Fruit fly (Drosophila melanogaster): ENCODE measurements around the gene ND-13B.
A peak's percentile ranks its signal among the peaks of the same experiment; 100 is the strongest.

The ND-13B gene

dm6 chr3L:10648431-10648830 is 45.5 kb downstream of the ND-13B start:
- TF ChIP-seq CG3407 (GFP tag; optimal IDR thresholded peaks at IDR 0.05) (no peak), zfh1 (GFP tag; IDR thresholded peaks at IDR 0.05) (0 out of 3 replicates have a peak, but pooled peaks have one; percentile 45), pan (optimal IDR thresholded peaks at IDR 0.05) (no peak), pan (GFP tag; optimal IDR thresholded peaks at IDR 0.05 in 1 of 2, IDR thresholded peaks at IDR 0.05 in 1 of 2) (no peak), CG17612 (GFP tag; IDR thresholded peaks at IDR 0.05) (no peak), CG7271 (tag; optimal IDR thresholded peaks at IDR 0.05) (no peak), fru (optimal IDR thresholded peaks at IDR 0.05) (no peak), CG18599 (GFP tag; optimal IDR thresholded peaks at IDR 0.05) (no peak), Elba2 (GFP tag; optimal IDR thresholded peaks at IDR 0.05) (no peak), jigr1 (GFP tag; IDR thresholded peaks at IDR 0.05) (no peak), CG5180 (GFP tag; optimal IDR thresholded peaks at IDR 0.05) (no peak), Aef1 (GFP tag; IDR thresholded peaks at IDR 0.05) (no peak), CG30431 (GFP tag; optimal IDR thresholded peaks at IDR 0.05) (no peak), CG31388 (GFP tag; optimal IDR thresholded peaks at IDR 0.05) (no peak), sug (tag; optimal IDR thresholded peaks at IDR 0.05) (no peak), CG2712 (tag; optimal IDR thresholded peaks at IDR 0.05) (peak; percentile 12), Sox102F (GFP tag; optimal IDR thresholded peaks at IDR 0.05) (peak; percentile 23), ken (GFP tag; IDR thresholded peaks at IDR 0.05) (no peak), Nf-YA (GFP tag; IDR thresholded peaks at IDR 0.05) (0 out of 2 replicates have a peak, but pooled peaks have one; percentile 24), CG4707 (GFP tag; optimal IDR thresholded peaks at IDR 0.05) (no peak), CG8765 (GFP tag; IDR thresholded peaks at IDR 0.05) (no peak), bowl (GFP tag; IDR thresholded peaks at IDR 0.05) (no peak), ham (GFP tag; IDR thresholded peaks at IDR 0.05) (no peak), CG8089 (GFP tag; optimal IDR thresholded peaks at IDR 0.05) (no peak), CG18619 (GFP tag; optimal IDR thresholded peaks at IDR 0.05) (no peak), Opbp (GFP tag; IDR thresholded peaks at IDR 0.05; ENCODE audit: partially characterized antibody) (no peak), en (GFP tag; optimal IDR thresholded peaks at IDR 0.05) (no peak), grau (tag; optimal IDR thresholded peaks at IDR 0.05) (peak; percentile 3), unpg (GFP tag; optimal IDR thresholded peaks at IDR 0.05) (peak; percentile 17), hkb (optimal IDR thresholded peaks at IDR 0.05) (no peak), hkb (GFP tag; IDR thresholded peaks at IDR 0.05) (peak; percentile 35; the same call in 1 of the 2 replicates), gsb (GFP tag; IDR thresholded peaks at IDR 0.05) (no peak), ap (GFP tag; IDR thresholded peaks at IDR 0.05) (0 out of 2 replicates have a peak, but pooled peaks have one; percentile 8), sr (GFP tag; IDR thresholded peaks at IDR 0.05) (no peak), tin (GFP tag; optimal IDR thresholded peaks at IDR 0.05) (no peak), CG10654 (GFP tag; optimal IDR thresholded peaks at IDR 0.05) (no peak), nerfin-2 (GFP tag; IDR thresholded peaks at IDR 0.05; ENCODE audit: partially characterized antibody) (no peak), CG11456 (GFP tag; IDR thresholded peaks at IDR 0.05) (no peak), CG6683 (GFP tag; optimal IDR thresholded peaks at IDR 0.05) (no peak), CG4424 (GFP tag; optimal IDR thresholded peaks at IDR 0.05) (no peak), CG10959 (GFP tag; IDR thresholded peaks at IDR 0.05) (no peak), CG17361 (GFP tag; IDR thresholded peaks at IDR 0.05) (0 out of 3 replicates have a peak, but pooled peaks have one; percentile 15), jumu (GFP tag; optimal IDR thresholded peaks at IDR 0.05) (no peak), cas (GFP tag; IDR thresholded peaks at IDR 0.05) (no peak), Oaz (GFP tag; IDR thresholded peaks at IDR 0.05) (no peak), lola (GFP tag; optimal IDR thresholded peaks at IDR 0.05) (no peak), CG3847 (GFP tag; IDR thresholded peaks at IDR 0.05) (no peak), dpn (GFP tag; optimal IDR thresholded peaks at IDR 0.05) (no peak), CG15479 (GFP tag; optimal IDR thresholded peaks at IDR 0.05) (no peak), crol (GFP tag; IDR thresholded peaks at IDR 0.05) (no peak), pnt (GFP tag; optimal IDR thresholded peaks at IDR 0.05) (no peak), CG11247 (GFP tag; IDR thresholded peaks at IDR 0.05) (no peak), MBD-R2 (GFP tag; IDR thresholded peaks at IDR 0.05) (no peak)
